Fruit fly (Drosophila melanogaster) Kc167 (cell line): ENCODE data around the gene Rabex-5.

Experiments
- Myc ChIP-seq: fragments of >200 bp; optimal IDR thresholded peaks from 2 replicates; lab custom pipeline; 2017; ENCODE audit warnings: missing external identifiers
- Sin3A ChIP-seq: fragments of >200 bp; optimal IDR thresholded peaks from 2 replicates; lab custom pipeline; 2018; ENCODE audit warnings: missing external identifiers
- h ChIP-seq: fragments of >200 bp; optimal IDR thresholded peaks from 3 replicates; lab custom pipeline; 2018; ENCODE audit warnings: missing external identifiers
- insv ChIP-seq: fragments of >200 bp; optimal IDR thresholded peaks from 3 replicates; lab custom pipeline; 2018; ENCODE audit warnings: missing external identifiers
- psq ChIP-seq: fragments of >200 bp; optimal IDR thresholded peaks from 2 replicates; lab custom pipeline; 2017; ENCODE audit warnings: missing external identifiers
- ttk ChIP-seq: sonication (Bioruptor generic); optimal IDR thresholded peaks from 2 replicates; lab custom pipeline; 2017; ENCODE audit warnings: missing external identifiers

The Rabex-5 gene

DNA sequence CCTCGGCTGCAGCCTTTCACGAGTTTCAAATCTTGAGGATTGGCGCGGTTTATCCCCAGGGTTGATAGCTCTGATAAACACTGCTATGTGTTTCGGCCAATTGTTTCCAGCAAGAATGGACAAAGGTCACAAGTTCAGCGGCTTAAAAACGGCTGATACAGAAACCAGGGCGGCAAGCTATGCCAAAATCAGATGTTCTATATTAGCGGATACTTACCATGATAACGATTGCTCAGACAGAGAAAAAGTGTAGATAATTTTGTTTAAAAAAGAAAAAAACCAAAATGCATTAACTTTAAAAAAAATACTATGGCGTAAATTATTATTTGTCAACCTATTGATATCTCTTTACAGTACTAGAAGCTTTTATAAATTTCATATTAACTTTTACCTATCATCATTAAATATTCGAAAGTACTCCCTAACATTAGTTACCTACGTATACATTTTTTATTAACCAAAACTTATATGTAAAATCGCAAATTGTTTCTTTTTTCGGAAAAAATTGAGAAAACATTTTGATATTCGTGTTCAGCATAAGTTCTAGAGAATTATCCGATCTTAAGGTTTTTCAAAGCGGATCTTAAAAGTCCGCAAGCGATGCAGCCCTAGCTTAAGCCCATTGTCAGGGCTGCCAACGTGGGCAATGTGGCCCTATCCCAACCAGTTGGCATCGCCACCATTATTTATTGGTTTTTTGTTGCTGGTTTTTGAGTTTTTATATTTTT lies 17.5 kb downstream of the Rabex-5 start, which contains the start of the genes sturkopf and Herc4:
Gene sturkopf, minus strand, starts transcription at position 339 of the 728 bp plus-strand sequence.
Gene Herc4, plus strand, starts transcription at position 658 of the 728 bp plus-strand sequence.
- TF ChIP-seq Myc (lab: Kevin White, UChicago) = no peak
- TF ChIP-seq h = no peak
- TF ChIP-seq psq (lab: Kevin White, UChicago) = no peak
- TF ChIP-seq Sin3A (lab: Kevin White, UChicago) = no peak
- no peak for TF ChIP-seq ttk
- TF ChIP-seq insv (lab: Kevin White, UChicago) = no peak

DNA sequence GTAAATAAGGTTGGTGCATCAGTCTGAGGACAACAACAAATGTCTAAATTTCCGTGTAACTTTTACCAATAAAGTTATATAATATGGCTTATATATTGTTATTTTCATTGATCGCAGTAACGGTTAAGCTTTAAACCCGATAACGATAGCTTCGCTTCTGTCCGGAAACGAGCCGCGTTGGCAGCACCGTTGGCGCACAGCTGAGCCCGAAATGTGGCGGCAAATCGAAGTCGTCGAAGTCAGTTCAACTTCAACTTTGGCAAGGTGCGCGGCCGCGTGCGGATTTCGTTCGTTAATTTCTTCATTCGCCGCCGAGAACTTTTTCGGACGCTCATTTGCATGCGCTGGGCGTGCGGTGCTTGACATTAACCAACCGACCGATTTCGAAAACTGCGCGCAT lies 22.5 kb downstream of the Rabex-5 start, which contains the start of gene Myo61F:
Gene Myo61F, plus strand, starts transcription at position 240 of the 400 bp plus-strand sequence.
- no peak for TF ChIP-seq ttk
- TF ChIP-seq Myc (lab: Kevin White, UChicago) = no peak
- no peak for TF ChIP-seq insv (lab: Kevin White, UChicago)
- TF ChIP-seq psq (lab: Kevin White, UChicago) = no peak
- no peak for TF ChIP-seq h
- TF ChIP-seq Sin3A (lab: Kevin White, UChicago) = no peak

DNA sequence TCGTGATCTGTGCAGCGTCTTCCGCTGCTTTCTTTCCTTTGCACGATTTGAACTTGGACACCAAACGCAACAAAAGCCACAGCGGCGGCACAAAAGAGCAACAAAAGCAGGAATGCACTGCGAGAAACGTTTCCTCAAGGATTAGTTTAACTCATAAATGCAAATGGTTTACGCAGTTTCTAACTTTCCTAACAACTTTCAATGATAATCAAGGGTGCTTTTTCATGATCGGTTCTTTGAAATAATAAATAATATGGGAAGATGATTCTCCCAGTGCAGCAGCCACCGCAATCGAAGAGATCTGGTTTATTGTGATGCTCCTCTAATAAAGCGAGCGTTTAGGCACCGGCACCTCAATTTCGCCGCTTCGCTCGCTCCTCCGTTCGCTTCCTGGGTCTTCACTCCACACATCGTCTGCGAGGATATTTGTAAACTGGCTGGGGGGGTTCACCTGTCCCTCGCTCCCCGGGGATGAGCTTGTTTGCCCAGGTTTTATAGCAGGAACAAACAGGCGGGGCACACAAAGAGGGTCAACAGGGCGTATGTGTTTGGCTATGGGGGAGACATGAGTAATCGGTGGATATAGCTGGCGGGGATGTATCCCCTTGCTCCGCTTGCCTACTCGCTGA lies 23.5 kb downstream of the Rabex-5 start:
- TF ChIP-seq Sin3A (lab: Kevin White, UChicago) (no peak), Myc (lab: Kevin White, UChicago) (no peak), ttk (no peak), insv (lab: Kevin White, UChicago) (no peak), psq (lab: Kevin White, UChicago) (no peak), h (no peak)

DNA sequence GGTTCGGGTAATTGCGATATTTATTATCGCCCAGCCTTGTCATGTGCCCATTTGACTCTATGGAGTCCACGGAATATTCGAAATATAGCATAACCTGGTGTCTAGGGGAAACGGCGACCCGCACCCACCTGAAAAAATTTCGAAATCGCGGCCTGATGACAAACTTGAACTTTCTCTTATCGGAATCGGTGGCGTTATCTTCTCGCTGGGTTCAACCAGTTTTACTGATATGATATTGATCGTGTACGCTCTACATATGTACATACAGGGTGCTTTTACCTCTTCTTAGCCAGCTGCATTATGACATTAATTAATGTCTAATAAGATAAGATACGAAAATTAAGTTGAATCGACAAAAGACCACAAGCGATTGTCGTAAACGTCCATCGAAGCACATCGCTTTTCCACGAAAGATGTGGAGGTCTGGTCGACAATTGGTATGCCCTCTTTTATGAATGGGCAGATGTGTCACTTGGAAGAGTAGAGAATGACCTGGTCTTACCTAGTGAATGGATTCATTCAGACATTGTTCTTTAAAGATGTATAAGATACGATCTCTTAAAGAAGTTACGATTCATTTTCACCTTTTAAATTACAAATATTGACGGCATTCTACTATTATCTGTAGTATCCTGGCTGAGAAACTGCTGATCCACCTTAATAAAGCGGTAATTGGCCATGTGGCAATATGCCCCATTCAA lies 24.7 kb downstream of the Rabex-5 start:
- no peak for TF ChIP-seq Myc (lab: Kevin White, UChicago)
- TF ChIP-seq Sin3A (lab: Kevin White, UChicago) = no peak
- no peak for TF ChIP-seq psq (lab: Kevin White, UChicago)
- TF ChIP-seq h = no peak
- TF ChIP-seq ttk = no peak
- no peak for TF ChIP-seq insv (lab: Kevin White, UChicago)

DNA sequence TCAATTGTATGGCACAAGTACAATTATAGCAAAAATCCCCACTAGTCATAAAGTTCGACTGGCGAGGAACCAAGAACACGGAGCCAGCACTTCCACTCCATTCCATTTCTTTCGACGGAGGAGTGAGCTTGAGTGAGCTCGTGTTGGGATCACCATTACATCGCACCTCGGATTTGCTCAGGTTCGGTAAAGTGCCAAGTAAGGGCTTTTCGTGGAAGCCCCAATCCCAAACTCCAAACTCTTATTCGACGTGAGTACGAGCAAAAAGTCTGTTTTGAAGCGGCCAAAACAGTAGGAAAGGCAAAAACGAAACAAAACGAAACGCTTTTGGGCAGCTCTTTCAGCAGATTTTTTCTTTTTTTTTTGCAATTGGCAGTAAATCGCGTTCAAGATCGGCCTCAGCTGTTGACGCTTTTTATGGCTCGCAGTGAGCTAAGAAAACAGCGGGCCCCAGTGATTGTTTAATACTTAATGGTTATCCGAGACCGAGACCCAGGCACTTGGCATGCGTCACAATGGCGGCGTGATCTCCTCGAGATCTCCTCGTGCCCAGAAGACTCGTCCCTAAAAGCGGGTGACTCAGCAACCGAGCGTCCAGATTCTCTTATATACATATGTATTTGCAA lies 25.3 kb downstream of the Rabex-5 start:
- TF ChIP-seq h (no peak), insv (lab: Kevin White, UChicago) (no peak), Myc (lab: Kevin White, UChicago) (no peak), psq (lab: Kevin White, UChicago) (no peak), Sin3A (lab: Kevin White, UChicago) (no peak), ttk (no peak)

DNA sequence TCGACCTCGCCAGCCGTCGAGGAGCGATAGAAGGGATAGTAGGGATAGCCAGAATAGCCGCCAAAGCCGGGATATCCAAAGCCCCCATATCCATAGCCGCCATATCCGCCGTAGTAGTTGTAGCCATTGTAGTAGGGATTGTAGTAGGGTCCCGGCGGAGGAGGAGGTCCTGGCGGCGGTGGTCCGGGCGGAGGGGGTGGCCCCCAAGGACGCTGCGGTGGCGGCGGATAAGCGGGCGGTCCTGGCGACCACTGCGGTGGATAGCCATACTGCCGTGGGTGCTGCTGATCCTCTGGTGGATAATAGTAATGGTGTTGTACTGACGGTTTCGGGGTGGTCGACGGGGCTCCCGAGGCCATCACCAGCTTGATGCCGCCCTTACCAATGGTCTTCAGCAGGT lies 26.4 kb downstream of the Rabex-5 start:
- TF ChIP-seq psq (lab: Kevin White, UChicago) (no peak), insv (lab: Kevin White, UChicago) (no peak), h (no peak), Sin3A (lab: Kevin White, UChicago) (no peak), ttk (no peak), Myc (lab: Kevin White, UChicago) (no peak)

DNA sequence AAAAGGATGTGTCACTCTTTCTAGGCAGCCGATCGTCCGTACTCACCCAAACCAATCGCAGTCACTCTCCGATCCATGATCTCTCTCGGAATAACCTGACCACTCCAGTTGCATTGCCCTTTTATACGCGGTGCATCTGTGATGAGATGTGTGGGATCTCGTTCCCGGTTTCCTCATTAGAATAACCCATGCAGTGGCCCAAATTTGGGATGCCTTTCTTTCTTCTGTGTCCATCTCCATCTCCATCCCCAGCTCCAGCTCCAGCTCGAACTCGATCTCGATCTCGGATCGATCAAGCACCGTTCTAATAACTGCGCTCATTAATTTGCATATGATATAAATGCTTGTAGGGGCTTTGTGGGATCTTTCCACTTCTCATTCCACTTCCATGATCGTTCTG lies 27.0 kb downstream of the Rabex-5 start, which contains the start of gene CG9184:
Gene CG9184, minus strand, starts transcription at position 101 of the 400 bp plus-strand sequence.
- TF ChIP-seq h (no peak), insv (lab: Kevin White, UChicago) (no peak), psq (lab: Kevin White, UChicago) (no peak), ttk (no peak)

DNA sequence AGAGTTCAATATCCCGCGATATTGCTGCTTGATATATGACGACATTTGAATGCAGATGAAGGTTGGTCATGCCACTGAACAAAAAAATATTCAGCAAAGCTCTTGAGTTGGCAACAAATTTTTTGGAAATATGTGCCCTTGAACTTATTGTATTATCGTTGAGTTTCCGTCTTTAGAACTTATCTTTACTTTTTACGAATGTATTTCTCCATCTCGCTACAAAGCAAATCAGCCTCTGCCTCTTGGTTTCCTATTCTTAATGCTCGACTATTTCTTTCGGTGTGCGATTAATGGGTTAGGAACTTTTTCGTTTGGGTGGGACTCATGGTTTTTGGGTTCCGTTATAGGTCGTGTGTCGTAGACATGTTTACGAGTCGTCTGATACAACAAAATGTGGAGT lies 27.4 kb downstream of the Rabex-5 start:
- no peak for TF ChIP-seq insv (lab: Kevin White, UChicago)
- no peak for TF ChIP-seq psq (lab: Kevin White, UChicago)
- no peak for TF ChIP-seq ttk
- no peak for TF ChIP-seq h
- TF ChIP-seq Sin3A (lab: Kevin White, UChicago) = no peak

DNA sequence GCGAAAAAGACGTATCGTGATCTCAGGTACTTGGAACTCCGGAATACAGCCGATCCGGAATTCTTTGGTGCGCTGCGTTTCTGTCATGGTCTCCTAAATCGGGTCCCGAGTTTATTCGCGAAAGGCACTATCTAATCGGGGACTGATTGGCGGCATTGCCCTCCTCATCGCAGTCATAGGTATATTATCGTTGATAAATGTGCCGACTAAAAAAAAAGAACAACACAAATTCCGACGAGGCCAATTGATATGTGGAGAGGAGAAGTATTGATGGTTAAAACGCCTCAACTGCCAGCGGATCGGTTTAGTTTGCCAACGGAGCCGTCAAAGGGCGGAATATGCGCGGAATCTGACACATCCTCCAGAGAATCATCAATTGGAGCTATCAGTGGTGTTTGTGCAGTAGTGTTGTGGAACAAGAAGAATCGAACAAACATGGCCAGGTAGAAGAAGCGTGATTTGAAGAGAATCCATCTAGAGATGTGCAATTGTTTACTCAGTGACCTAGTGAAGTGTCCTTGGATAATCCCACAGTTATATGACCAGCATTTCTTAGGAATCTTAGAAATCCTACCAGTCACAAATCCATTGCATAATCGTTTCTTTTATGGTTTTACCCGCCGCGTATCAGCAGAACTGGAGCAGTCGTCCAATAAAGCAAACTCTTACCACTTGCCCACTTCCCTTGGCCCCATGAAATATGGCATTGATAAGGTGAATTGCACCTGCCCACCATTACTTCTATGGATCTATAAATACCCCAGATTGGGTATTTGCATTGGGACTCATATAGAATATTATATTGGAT lies 29.3 kb downstream of the Rabex-5 start:
- TF ChIP-seq insv (lab: Kevin White, UChicago) (no peak), Myc (lab: Kevin White, UChicago) (no peak)

DNA sequence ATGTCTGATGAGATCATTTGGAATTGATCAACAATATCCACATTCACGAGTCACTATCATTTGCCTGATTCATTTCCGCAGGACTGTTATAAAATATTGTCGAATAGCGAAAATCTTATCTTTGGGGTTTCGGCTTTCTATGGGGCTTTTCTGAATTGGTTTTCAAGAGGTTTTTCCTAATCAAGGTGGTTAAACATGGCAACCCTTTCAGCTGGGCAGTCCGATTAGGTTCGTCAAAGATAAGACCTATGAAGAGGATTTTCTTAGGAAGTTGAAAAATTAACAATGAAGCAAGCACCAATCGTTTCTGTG lies 29.9 kb downstream of the Rabex-5 start:
- TF ChIP-seq Sin3A (lab: Kevin White, UChicago) (no peak), insv (lab: Kevin White, UChicago) (no peak)

DNA sequence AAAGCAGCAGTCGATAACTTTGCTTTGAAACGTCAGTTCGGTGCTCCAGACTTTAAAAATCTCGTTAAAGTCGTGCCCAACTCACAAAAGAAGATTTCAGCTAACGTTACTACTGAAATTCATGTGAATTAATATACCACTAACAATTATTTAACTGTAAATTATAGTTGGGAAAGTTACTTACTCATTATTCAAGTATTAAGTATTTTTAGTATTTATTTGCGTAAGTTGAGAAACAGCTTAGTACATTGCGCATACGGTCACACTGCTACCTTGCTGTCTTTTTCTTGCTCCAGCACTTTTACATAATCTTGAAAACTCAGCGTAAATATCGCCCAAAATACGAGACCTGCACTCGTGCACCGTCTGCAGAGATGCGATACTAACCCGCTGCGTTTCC lies 34.0 kb downstream of the Rabex-5 start, which contains the start of gene ND-ACP:
Gene ND-ACP, plus strand, starts transcription at position 226 of the 400 bp plus-strand sequence.
- no peak for TF ChIP-seq insv (lab: Kevin White, UChicago)
- TF ChIP-seq psq (lab: Kevin White, UChicago) = peak; percentile 70
- no peak for TF ChIP-seq ttk
- TF ChIP-seq Sin3A (lab: Kevin White, UChicago) = no peak
- TF ChIP-seq h = no peak
- TF ChIP-seq Myc (lab: Kevin White, UChicago) = no peak
